Worm (Caenorhabditis elegans) whole organism, young adult: ENCODE measurements around the gene met-2.

ENCODE experiments used
- B0019.2 ChIP-seq: fragments of 200-800 bp; sonication (Bioruptor generic); conservative IDR thresholded peaks from 2 replicates; pipeline ENCODE4 v1.3.6; 2022; ENCODE audit warnings: missing genetic modification reagents, missing genetic modification characterization, missing compliant biosample characterization
- Y56A3A.18 ChIP-seq: fragments of 200-800 bp; sonication (Bioruptor generic); IDR thresholded peaks from 2 replicates; pipeline ENCODE4 v1.3.6; 2022; ENCODE audit warnings: missing genetic modification reagents, missing genetic modification characterization, missing compliant biosample characterization
- attf-6 ChIP-seq: fragments of 200-800 bp; sonication (Bioruptor generic); IDR thresholded peaks from 2 replicates; pipeline ENCODE4 v1.3.6; 2022; ENCODE audit warnings: missing genetic modification reagents, missing genetic modification characterization, missing compliant biosample characterization
- bed-2 ChIP-seq: fragments of 200-800 bp; sonication (Bioruptor generic); IDR thresholded peaks from 2 replicates; pipeline ENCODE4 v1.3.6; 2022; ENCODE audit warnings: missing genetic modification reagents, missing genetic modification characterization, missing compliant biosample characterization
- ekl-4 ChIP-seq: fragments of 200-800 bp; sonication (Bioruptor generic); IDR thresholded peaks from 2 replicates; pipeline ENCODE4 v1.3.6; 2022; ENCODE audit warnings: missing genetic modification reagents, missing genetic modification characterization, missing compliant biosample characterization
- nfya-1 ChIP-seq: sonication (generic microtip); optimal IDR thresholded peaks from 2 replicates; lab custom pipeline; 2017; ENCODE audit warnings: antibody characterized with exemption, missing compliant biosample characterization, missing genetic modification characterization, borderline replicate concordance; ENCODE audit not compliant: insufficient read depth
- snpc-1.1 ChIP-seq: sonication (generic microtip); optimal IDR thresholded peaks from 2 replicates; lab custom pipeline; 2017; ENCODE audit warnings: missing genetic modification characterization, mild to moderate bottlenecking, missing compliant biosample characterization, antibody characterized with exemption, moderate library complexity, missing genotype, missing genetic modification reagents; ENCODE audit not compliant: insufficient read depth
- tbx-9 ChIP-seq: sonication (generic microtip); optimal IDR thresholded peaks from 2 replicates; lab custom pipeline; 2016; ENCODE audit warnings: borderline replicate concordance, missing genetic modification characterization, inconsistent platforms, missing compliant biosample characterization

DNA sequence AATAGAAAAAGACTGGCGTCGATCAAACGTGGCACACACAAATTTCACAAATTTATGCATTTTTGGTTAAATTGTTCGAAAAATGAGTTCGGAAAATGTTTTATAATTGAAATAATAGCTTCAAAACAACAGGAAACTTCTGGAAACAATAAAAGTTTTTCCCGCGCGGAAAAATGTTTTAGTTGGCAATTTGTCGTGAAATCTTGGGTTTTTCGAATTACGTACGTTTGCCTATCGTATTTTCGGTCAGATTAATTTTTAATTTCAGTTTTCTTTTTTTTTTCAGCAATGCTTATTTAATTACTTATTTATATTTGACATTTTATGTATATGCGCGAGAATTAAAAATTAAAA lies 19.7 kb upstream of the met-2 start:
- no peak for TF ChIP-seq snpc-1.1 (tag; lab: Kevin White, UChicago)
- TF ChIP-seq nfya-1 (tag; lab: Kevin White, UChicago): no peak
- no peak for TF ChIP-seq tbx-9 (tag; lab: Kevin White, UChicago)
- TF ChIP-seq Y56A3A.18 (GFP tag; lab: Robert Waterston, UW): no peak
- peak; percentile 70 for TF ChIP-seq B0019.2 (GFP tag; lab: Robert Waterston, UW)
- no peak for TF ChIP-seq ekl-4 (GFP tag; lab: Robert Waterston, UW)
- no peak for TF ChIP-seq bed-2
- no peak for TF ChIP-seq attf-6 (GFP tag; lab: Robert Waterston, UW)
